Worm (Caenorhabditis elegans) whole organism, L1 larva: ENCODE results near the gene ears-2.

Experiments
- C34B4.2 ChIP-seq: sonication (generic microtip); optimal IDR thresholded peaks from 2 replicates; lab custom pipeline; 2017; ENCODE audit warnings: mild to moderate bottlenecking, missing genetic modification characterization, missing compliant biosample characterization
- F16B12.6 ChIP-seq: fragments of 150-350 bp; optimal IDR thresholded peaks from 2 replicates; lab custom pipeline; 2014; ENCODE audit warnings: missing biosample characterization, missing genetic modification characterization
- alr-1 ChIP-seq: fragments of 200-800 bp; sonication (Bioruptor generic); optimal IDR thresholded peaks from 2 replicates; lab custom pipeline; 2018; ENCODE audit warnings: borderline replicate concordance, mild to moderate bottlenecking, missing genetic modification characterization, missing compliant biosample characterization
- blmp-1 ChIP-seq: fragments of 150-350 bp; optimal IDR thresholded peaks from 2 replicates; lab custom pipeline; 2014; ENCODE audit warnings: missing biosample characterization, missing genetic modification characterization
- ceh-63 ChIP-seq: fragments of 200-800 bp; sonication (Bioruptor generic); optimal IDR thresholded peaks from 2 replicates; lab custom pipeline; 2018; ENCODE audit warnings: mild to moderate bottlenecking, missing genetic modification characterization, missing compliant biosample characterization
- ceh-82 ChIP-seq, 3 experiments: fragments of 150-350 bp in 1 of 3; sonication (generic microtip) in 2 of 3; optimal IDR thresholded peaks; 2 replicates each; lab custom pipeline; 2014 to 2017; ENCODE audit warnings: missing biosample characterization in 3 of 3, missing genetic modification characterization in 3 of 3
- ces-1 ChIP-seq: fragments of 150-350 bp; optimal IDR thresholded peaks from 2 replicates; lab custom pipeline; 2014; ENCODE audit warnings: missing biosample characterization, missing genetic modification reagents, missing genetic modification characterization
- dsc-1 ChIP-seq: sonication (generic microtip); optimal IDR thresholded peaks from 2 replicates; lab custom pipeline; 2016; ENCODE audit warnings: mild to moderate bottlenecking, missing genetic modification characterization, missing compliant biosample characterization
- efl-1 ChIP-seq, 4 experiments: fragments of 150-350 bp; optimal IDR thresholded peaks in 3 of 4; peaks in 1 of 4; 1 replicate in 1 of 4; 2 replicates in 3 of 4; lab custom pipeline; 2014; ENCODE audit warnings: missing biosample characterization in 2 of 4, missing genetic modification characterization in 2 of 4, missing genetic modification reagents in 2 of 4
- egl-27 ChIP-seq, 2 experiments: fragments of 150-350 bp in 1 of 2; sonication (generic microtip); optimal IDR thresholded peaks; 3 replicates each; lab custom pipeline; 2017 to 2018; ENCODE audit warnings: missing biosample characterization in 2 of 2, missing genetic modification characterization in 2 of 2, missing genetic modification reagents in 2 of 2
- elt-2 ChIP-seq: sonication (generic microtip); optimal IDR thresholded peaks from 2 replicates; lab custom pipeline; 2016; ENCODE audit warnings: missing genetic modification characterization, mild to moderate bottlenecking, inconsistent platforms, missing compliant biosample characterization, missing genetic modification reagents
- elt-3 ChIP-seq, 6 experiments: fragments of 150-350 bp in 1 of 6; sonication (generic microtip); optimal IDR thresholded peaks; 2 replicates each; lab custom pipeline; 2017 to 2018; ENCODE audit warnings: missing biosample characterization in 6 of 6, missing genetic modification characterization in 6 of 6, inconsistent platforms in 1 of 6
- ets-5 ChIP-seq: fragments of 200-800 bp; sonication (Bioruptor generic); IDR thresholded peaks from 2 replicates; pipeline ENCODE4 v1.3.6; 2022; ENCODE audit warnings: missing genetic modification characterization, missing compliant biosample characterization
- fkh-4 ChIP-seq: sonication (generic microtip); optimal IDR thresholded peaks from 2 replicates; lab custom pipeline; 2016; ENCODE audit warnings: missing compliant biosample characterization, missing genetic modification characterization, borderline replicate concordance
- fkh-8 ChIP-seq: sonication (generic microtip); optimal IDR thresholded peaks from 2 replicates; lab custom pipeline; 2016; ENCODE audit warnings: mild to moderate bottlenecking, missing genetic modification characterization, missing compliant biosample characterization
- fos-1 ChIP-seq: fragments of 150-350 bp; optimal IDR thresholded peaks from 2 replicates; lab custom pipeline; 2014; ENCODE audit warnings: missing biosample characterization, missing genetic modification characterization
- grh-1 ChIP-seq: fragments of 200-800 bp; sonication (Bioruptor generic); IDR thresholded peaks from 2 replicates; pipeline ENCODE4 v1.3.6; 2022; ENCODE audit warnings: missing genetic modification reagents, missing genetic modification characterization, missing compliant biosample characterization
- hlh-17 ChIP-seq: fragments of 200-800 bp; sonication (Bioruptor generic); optimal IDR thresholded peaks from 2 replicates; lab custom pipeline; 2018; ENCODE audit warnings: missing genetic modification characterization, mild to moderate bottlenecking, missing compliant biosample characterization, moderate library complexity, borderline replicate concordance
- hlh-4 ChIP-seq: sonication (generic microtip); optimal IDR thresholded peaks from 2 replicates; lab custom pipeline; 2016; ENCODE audit warnings: mild to moderate bottlenecking, missing genetic modification characterization, missing compliant biosample characterization
- hpl-2 ChIP-seq: fragments of 150-350 bp; optimal IDR thresholded peaks from 2 replicates; lab custom pipeline; 2014; ENCODE audit warnings: missing biosample characterization, missing genetic modification reagents, missing genetic modification characterization
- isw-1 ChIP-seq: fragments of 200-800 bp; sonication (Bioruptor generic); IDR thresholded peaks from 2 replicates; pipeline ENCODE4 v1.3.6; 2022; ENCODE audit warnings: missing genetic modification characterization, missing compliant biosample characterization
- lin-13 ChIP-seq: fragments of 150-350 bp; optimal IDR thresholded peaks from 2 replicates; lab custom pipeline; 2014; ENCODE audit warnings: missing biosample characterization, missing genetic modification reagents, missing genetic modification characterization
- lin-14 ChIP-seq: fragments of 200-800 bp; sonication (Bioruptor generic); optimal IDR thresholded peaks from 2 replicates; lab custom pipeline; 2018; ENCODE audit warnings: mild to moderate bottlenecking, missing genetic modification characterization, moderate library complexity, missing compliant biosample characterization
- lin-35 ChIP-seq, 2 experiments: fragments of 150-350 bp; optimal IDR thresholded peaks; 2 replicates each; lab custom pipeline; 2014; ENCODE audit warnings: missing biosample characterization in 2 of 2, missing genetic modification characterization in 2 of 2, missing genetic modification reagents in 2 of 2
- lir-3 ChIP-seq: sonication (generic microtip); optimal IDR thresholded peaks from 2 replicates; lab custom pipeline; 2016; ENCODE audit warnings: mild to moderate bottlenecking, missing genetic modification characterization, moderate library complexity, missing compliant biosample characterization; ENCODE audit not compliant: poor library complexity
- lsy-2 ChIP-seq, 2 experiments: fragments of 150-350 bp; optimal IDR thresholded peaks; 2 replicates each; lab custom pipeline; 2014; ENCODE audit warnings: missing biosample characterization in 2 of 2, missing genetic modification characterization in 2 of 2
- mep-1 ChIP-seq: fragments of 150-350 bp; optimal IDR thresholded peaks from 2 replicates; lab custom pipeline; 2014; ENCODE audit warnings: missing biosample characterization, missing genetic modification characterization
- nhr-11 ChIP-seq: fragments of 150-350 bp; optimal IDR thresholded peaks from 2 replicates; lab custom pipeline; 2014; ENCODE audit warnings: missing biosample characterization, missing genetic modification characterization
- nhr-19 ChIP-seq: fragments of 200-800 bp; sonication (Bioruptor generic); conservative IDR thresholded peaks from 2 replicates; pipeline ENCODE4 v1.3.6; 2022; ENCODE audit warnings: missing genetic modification characterization, missing compliant biosample characterization
- nhr-20 ChIP-seq: sonication (generic microtip); optimal IDR thresholded peaks from 2 replicates; lab custom pipeline; 2016; ENCODE audit warnings: mild to moderate bottlenecking, missing genetic modification characterization, missing compliant biosample characterization
- nhr-237 ChIP-seq: fragments of 150-350 bp; optimal IDR thresholded peaks from 2 replicates; lab custom pipeline; 2014; ENCODE audit warnings: missing biosample characterization, missing genetic modification characterization
- nhr-28 ChIP-seq: fragments of 150-350 bp; optimal IDR thresholded peaks from 2 replicates; lab custom pipeline; 2014; ENCODE audit warnings: missing biosample characterization, missing genetic modification characterization
- nhr-47 ChIP-seq: sonication (generic microtip); optimal IDR thresholded peaks from 2 replicates; lab custom pipeline; 2016; ENCODE audit warnings: mild to moderate bottlenecking, missing genetic modification characterization, moderate library complexity, missing compliant biosample characterization
- nhr-71 ChIP-seq: sonication (generic microtip); optimal IDR thresholded peaks from 2 replicates; lab custom pipeline; 2016; ENCODE audit warnings: mild to moderate bottlenecking, missing genetic modification characterization, moderate library complexity, missing compliant biosample characterization
- nhr-77 ChIP-seq: fragments of 150-350 bp; optimal IDR thresholded peaks from 2 replicates; lab custom pipeline; 2014; ENCODE audit warnings: missing biosample characterization, missing genetic modification characterization
- nhr-84 ChIP-seq: sonication (generic microtip); optimal IDR thresholded peaks from 2 replicates; lab custom pipeline; 2017; ENCODE audit warnings: missing biosample characterization, missing genetic modification characterization
- nhr-85 ChIP-seq: sonication (generic microtip); peaks from one replicate; lab custom pipeline; 2016; ENCODE audit warnings: missing genetic modification characterization, inconsistent platforms, missing compliant biosample characterization
- pax-3 ChIP-seq: fragments of 200-800 bp; sonication (Bioruptor generic); optimal IDR thresholded peaks from 2 replicates; lab custom pipeline; 2018; ENCODE audit warnings: mild to moderate bottlenecking, missing genetic modification characterization, moderate library complexity, missing compliant biosample characterization
- pqm-1 ChIP-seq: sonication (generic microtip); optimal IDR thresholded peaks from 3 replicates; lab custom pipeline; 2017; ENCODE audit warnings: missing biosample characterization, missing genetic modification characterization
- skn-1 ChIP-seq: fragments of 150-350 bp; optimal IDR thresholded peaks from 2 replicates; lab custom pipeline; 2014; ENCODE audit warnings: missing biosample characterization, missing genetic modification characterization
- snu-23 ChIP-seq: sonication (generic microtip); optimal IDR thresholded peaks from 2 replicates; lab custom pipeline; 2016; ENCODE audit warnings: missing genetic modification characterization, missing compliant biosample characterization
- sox-4 ChIP-seq: sonication (generic microtip); optimal IDR thresholded peaks from 2 replicates; lab custom pipeline; 2016; ENCODE audit warnings: missing genetic modification characterization, missing compliant biosample characterization
- sup-37 ChIP-seq: fragments of 200-800 bp; sonication (Bioruptor generic); optimal IDR thresholded peaks from 2 replicates; lab custom pipeline; 2018; ENCODE audit warnings: mild to moderate bottlenecking, missing genetic modification characterization, missing compliant biosample characterization
- swsn-7 ChIP-seq: sonication (generic microtip); optimal IDR thresholded peaks from 2 replicates; lab custom pipeline; 2016; ENCODE audit warnings: missing genetic modification characterization, missing compliant biosample characterization
- tlp-1 ChIP-seq: fragments of 150-350 bp; optimal IDR thresholded peaks from 2 replicates; lab custom pipeline; 2014; ENCODE audit warnings: missing biosample characterization, missing genetic modification characterization
- unc-130 ChIP-seq: fragments of 150-350 bp; optimal IDR thresholded peaks from 2 replicates; lab custom pipeline; 2017; ENCODE audit warnings: missing biosample characterization, missing genetic modification characterization, inconsistent platforms
- unc-30 ChIP-seq: sonication (generic microtip); optimal IDR thresholded peaks from 2 replicates; lab custom pipeline; 2017; ENCODE audit warnings: missing biosample characterization, missing genetic modification characterization
- unc-62 ChIP-seq: fragments of 150-350 bp; optimal IDR thresholded peaks from 2 replicates; lab custom pipeline; 2014; ENCODE audit warnings: missing biosample characterization, missing genetic modification reagents, missing genetic modification characterization
- unc-86 ChIP-seq: sonication (generic microtip); optimal IDR thresholded peaks from 2 replicates; lab custom pipeline; 2016; ENCODE audit warnings: missing genetic modification characterization, missing compliant biosample characterization
- vab-15 ChIP-seq: sonication (generic microtip); optimal IDR thresholded peaks from 2 replicates; lab custom pipeline; 2017; ENCODE audit warnings: missing genotype, mild to moderate bottlenecking, missing genetic modification characterization, missing compliant biosample characterization
- zag-1 ChIP-seq: fragments of 150-350 bp; optimal IDR thresholded peaks from 2 replicates; lab custom pipeline; 2014; ENCODE audit warnings: missing biosample characterization, missing genetic modification characterization
- ztf-11 ChIP-seq, 2 experiments: sonication (generic microtip); optimal IDR thresholded peaks; 2 replicates each; lab custom pipeline; 2016 to 2017; ENCODE audit warnings: missing genetic modification characterization in 2 of 2, missing biosample characterization in 1 of 2, missing compliant biosample characterization in 1 of 2
- ztf-4 ChIP-seq: fragments of 150-350 bp; optimal IDR thresholded peaks from 2 replicates; lab custom pipeline; 2014; ENCODE audit warnings: missing biosample characterization, missing genetic modification characterization

Gene ears-2

DNA sequence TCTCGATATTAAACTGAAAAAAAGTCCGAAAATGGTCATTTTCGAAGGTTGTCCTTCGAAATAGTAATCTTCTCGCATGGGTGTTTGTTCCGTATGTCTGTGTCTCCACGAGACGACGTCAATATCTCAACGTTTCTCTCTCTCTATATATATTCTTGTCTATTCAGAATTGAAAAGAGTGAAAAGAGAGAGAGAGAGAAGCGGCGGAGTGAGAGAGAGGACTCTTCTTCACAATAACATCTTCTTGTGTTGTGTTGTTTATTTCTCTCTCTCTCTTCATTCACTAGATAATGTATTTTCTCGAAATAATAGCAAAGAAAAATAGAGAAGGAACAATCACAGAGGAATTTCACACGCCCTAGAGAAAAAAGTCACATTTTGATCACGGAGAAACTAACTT is 23.9 kb downstream of the ears-2 start (continued):
- peak; percentile 53 for TF ChIP-seq nhr-71
- no peak for TF ChIP-seq alr-1 (tag; lab: Kevin White, UChicago)
- TF ChIP-seq lin-14: peak; percentile 88
- TF ChIP-seq sup-37: no peak
- TF ChIP-seq lin-13 (GFP tag; lab: Kevin White, UChicago): peak; percentile 19
- TF ChIP-seq egl-27 (tag; optimal IDR thresholded peaks at IDR 0.05; lab: Kevin White, UChicago): no peak
- no peak for TF ChIP-seq ztf-4
- TF ChIP-seq ztf-11 (tag; optimal IDR thresholded peaks at IDR 0.05; lab: Kevin White, UChicago): no peak
- TF ChIP-seq hlh-17 (GFP tag; lab: Kevin White, UChicago): no peak
- no peak for TF ChIP-seq unc-30 (tag; lab: Kevin White, UChicago)
- TF ChIP-seq C34B4.2 (tag; lab: Kevin White, UChicago): no peak
- TF ChIP-seq ceh-82 (tag; optimal IDR thresholded peaks at IDR 0.05; lab: Kevin White, UChicago): peak in 1 of 3 experiments; percentile 29
- no peak for TF ChIP-seq lir-3 (tag; lab: Kevin White, UChicago)
- TF ChIP-seq fkh-8 (tag; lab: Kevin White, UChicago): peak; percentile 23
- no peak for TF ChIP-seq skn-1 (tag; lab: Kevin White, UChicago)
- TF ChIP-seq fos-1: no peak
- TF ChIP-seq nhr-237: no peak
- TF ChIP-seq efl-1 (optimal IDR thresholded peaks at IDR 0.05; lab: Kevin White, UChicago): peak; percentile 27 to 35
- TF ChIP-seq efl-1 (GFP tag; optimal IDR thresholded peaks at IDR 0.05 in 1 of 2; lab: Kevin White, UChicago): peak in 1 of 2 experiments; percentile 45
- TF ChIP-seq snu-23 (GFP tag; lab: Kevin White, UChicago): peak; percentile 66
- peak; percentile 64 for TF ChIP-seq mep-1 (tag; lab: Kevin White, UChicago)
- TF ChIP-seq ceh-63 (GFP tag; lab: Kevin White, UChicago): no peak
- TF ChIP-seq hpl-2 (GFP tag; lab: Kevin White, UChicago): no peak
- no peak for TF ChIP-seq F16B12.6 (tag; lab: Kevin White, UChicago)
- peak; percentile 26 to 69 for TF ChIP-seq lsy-2 (tag; optimal IDR thresholded peaks at IDR 0.05; lab: Kevin White, UChicago)
- TF ChIP-seq vab-15: no peak
- no peak for TF ChIP-seq nhr-19
- no peak for TF ChIP-seq unc-62
- no peak for TF ChIP-seq nhr-11 (tag; lab: Kevin White, UChicago)
- TF ChIP-seq elt-3 (tag; optimal IDR thresholded peaks at IDR 0.05; lab: Kevin White, UChicago): peak in 1 of 6 experiments; percentile 12
- TF ChIP-seq pqm-1 (tag; lab: Kevin White, UChicago): no peak
- no peak for TF ChIP-seq nhr-84 (tag; lab: Kevin White, UChicago)
- no peak for TF ChIP-seq nhr-77
- TF ChIP-seq dsc-1: no peak
- no peak for TF ChIP-seq grh-1 (GFP tag; lab: Robert Waterston, UW)
- no peak for TF ChIP-seq fkh-4
- TF ChIP-seq tlp-1 (tag; lab: Kevin White, UChicago): no peak
- TF ChIP-seq ets-5 (GFP tag; lab: Robert Waterston, UW): no peak
- TF ChIP-seq blmp-1 (tag; lab: Kevin White, UChicago): peak; percentile 90
- TF ChIP-seq nhr-20 (tag; lab: Kevin White, UChicago): peak; percentile 31
- no peak for TF ChIP-seq pax-3 (tag; lab: Kevin White, UChicago)
- TF ChIP-seq nhr-28 (tag; lab: Kevin White, UChicago): no peak
- no peak for TF ChIP-seq unc-86
- TF ChIP-seq isw-1 (GFP tag; lab: Robert Waterston, UW): peak; percentile 4; the same call in 1 of the 2 replicates
- TF ChIP-seq lin-35 (GFP tag; optimal IDR thresholded peaks at IDR 0.05; lab: Kevin White, UChicago): peak; percentile 3 to 46
- TF ChIP-seq nhr-85 (tag; lab: Kevin White, UChicago): peak; percentile 31
- TF ChIP-seq nhr-47: peak; percentile 30
- no peak for TF ChIP-seq sox-4
- no peak for TF ChIP-seq unc-130 (tag; lab: Kevin White, UChicago)
- no peak for TF ChIP-seq ces-1
- no peak for TF ChIP-seq hlh-4 (tag; lab: Kevin White, UChicago)
- TF ChIP-seq swsn-7: peak; percentile 28
- TF ChIP-seq zag-1 (tag; lab: Kevin White, UChicago): no peak
- TF ChIP-seq elt-2 (tag; lab: Kevin White, UChicago): no peak
